Fruit fly (Drosophila melanogaster) whole organism, pupa: ENCODE results near the gene CG34034.

Experiments
- CG13204 ChIP-seq: fragments of 200-800 bp; sonication (Bioruptor generic); optimal IDR thresholded peaks from 2 replicates; lab custom pipeline; 2018; ENCODE audit warnings: missing biosample characterization, mild to moderate bottlenecking, missing genetic modification characterization, moderate library complexity
- CG15710 ChIP-seq: fragments of 200-800 bp; sonication (Bioruptor generic); optimal IDR thresholded peaks from 2 replicates; lab custom pipeline; 2018; ENCODE audit warnings: missing biosample characterization, mild to moderate bottlenecking, missing genetic modification characterization, moderate library complexity
- CG8159 ChIP-seq: fragments of 200-800 bp; sonication (Bioruptor generic); optimal IDR thresholded peaks from 3 replicates; lab custom pipeline; 2018; ENCODE audit warnings: missing biosample characterization, mild to moderate bottlenecking, missing genetic modification characterization, moderate library complexity
- CG9948 ChIP-seq: fragments of 200-800 bp; sonication (Bioruptor generic); optimal IDR thresholded peaks from 2 replicates; lab custom pipeline; 2018; ENCODE audit warnings: missing biosample characterization, mild to moderate bottlenecking, missing genetic modification characterization, moderate library complexity
- Ets98B ChIP-seq: fragments of 200-800 bp; sonication (Bioruptor generic); IDR thresholded peaks from 2 replicates; pipeline ENCODE4 v1.3.6; 2022; ENCODE audit warnings: missing biosample characterization, missing genetic modification characterization
- Pif1B ChIP-seq: fragments of 200-800 bp; sonication (Bioruptor generic); optimal IDR thresholded peaks from 3 replicates; lab custom pipeline; 2016; ENCODE audit warnings: missing biosample characterization, missing genetic modification characterization
- gl ChIP-seq: fragments of 200-800 bp; sonication (Bioruptor generic); optimal IDR thresholded peaks from 2 replicates; lab custom pipeline; 2018; ENCODE audit warnings: missing biosample characterization, mild to moderate bottlenecking, missing genetic modification characterization

DNA sequence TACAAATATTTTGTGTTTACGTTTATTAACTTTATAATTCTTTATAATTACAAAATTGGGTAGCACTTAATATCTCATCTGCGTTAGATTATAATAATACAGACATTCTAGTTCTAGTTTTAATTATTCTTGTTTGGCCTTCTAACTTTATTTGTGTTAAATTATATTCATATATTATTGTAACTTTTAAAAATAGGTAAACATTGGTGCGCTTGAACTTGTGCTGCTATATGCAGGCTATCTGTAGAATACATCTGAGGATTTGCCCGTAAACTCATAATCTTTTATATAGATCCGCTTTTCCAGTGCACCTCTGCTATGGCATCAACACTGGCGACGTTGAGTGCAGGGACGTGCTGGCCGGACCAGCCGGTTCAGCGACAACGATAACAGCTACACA is 16.5 kb downstream of the CG34034 start:
- TF ChIP-seq CG8159 (tag; lab: Kevin White, UChicago) (peak; percentile 57), CG15710 (tag; lab: Kevin White, UChicago) (peak; percentile 17), Ets98B (GFP tag; lab: Robert Waterston, UW) (no peak), CG13204 (GFP tag; lab: Kevin White, UChicago) (no peak), Pif1B (GFP tag; lab: Kevin White, UChicago) (no peak), gl (tag; lab: Kevin White, UChicago) (no peak), CG9948 (tag; lab: Kevin White, UChicago) (no peak)
